Worm (Caenorhabditis elegans) whole organism, mixed stage, embryonic: ENCODE results near the gene srt-5.

Experiments used
- blmp-1 ChIP-seq: fragments of 150-350 bp; optimal IDR thresholded peaks from 2 replicates; lab custom pipeline; 2014; ENCODE audit warnings: missing biosample characterization, missing genetic modification characterization
- drap-1 ChIP-seq: fragments of 200-800 bp; sonication (Bioruptor generic); optimal IDR thresholded peaks from 3 replicates; lab custom pipeline; 2018; ENCODE audit warnings: mild to moderate bottlenecking, missing genetic modification characterization, missing compliant biosample characterization
- elt-1 ChIP-seq: sonication (generic microtip); optimal IDR thresholded peaks from 2 replicates; lab custom pipeline; 2017; ENCODE audit warnings: missing genetic modification characterization, mild to moderate bottlenecking, missing compliant biosample characterization, antibody characterized with exemption, moderate library complexity, borderline replicate concordance; ENCODE audit not compliant: insufficient read depth
- lin-13 ChIP-seq: fragments of 150-350 bp; optimal IDR thresholded peaks from 2 replicates; lab custom pipeline; 2014; ENCODE audit warnings: missing biosample characterization, missing genetic modification characterization
- lsy-2 ChIP-seq: fragments of 150-350 bp; optimal IDR thresholded peaks from 2 replicates; lab custom pipeline; 2014; ENCODE audit warnings: missing biosample characterization, missing genetic modification characterization
- nhr-12 ChIP-seq: fragments of 150-350 bp; optimal IDR thresholded peaks from 2 replicates; lab custom pipeline; 2014; ENCODE audit warnings: missing biosample characterization, missing genetic modification characterization
- nhr-237 ChIP-seq: fragments of 150-350 bp; optimal IDR thresholded peaks from 2 replicates; lab custom pipeline; 2014; ENCODE audit warnings: missing biosample characterization, missing genetic modification characterization
- nhr-76 ChIP-seq: sonication (generic microtip); optimal IDR thresholded peaks from 2 replicates; lab custom pipeline; 2017; ENCODE audit warnings: missing biosample characterization, missing genetic modification characterization
- sptf-1 ChIP-seq: sonication (generic microtip); optimal IDR thresholded peaks from 2 replicates; lab custom pipeline; 2017; ENCODE audit warnings: mild to moderate bottlenecking, missing genetic modification characterization, moderate library complexity, missing compliant biosample characterization
- unc-39 ChIP-seq: fragments of 150-350 bp; optimal IDR thresholded peaks from 2 replicates; lab custom pipeline; 2014; ENCODE audit warnings: missing biosample characterization, missing genetic modification characterization
- unc-62 ChIP-seq: fragments of 150-350 bp; optimal IDR thresholded peaks from 2 replicates; lab custom pipeline; 2014; ENCODE audit warnings: missing biosample characterization, missing genetic modification reagents, missing genetic modification characterization
- ztf-11 ChIP-seq: fragments of 150-350 bp; optimal IDR thresholded peaks from 2 replicates; lab custom pipeline; 2014; ENCODE audit warnings: missing biosample characterization, missing genetic modification characterization

DNA sequence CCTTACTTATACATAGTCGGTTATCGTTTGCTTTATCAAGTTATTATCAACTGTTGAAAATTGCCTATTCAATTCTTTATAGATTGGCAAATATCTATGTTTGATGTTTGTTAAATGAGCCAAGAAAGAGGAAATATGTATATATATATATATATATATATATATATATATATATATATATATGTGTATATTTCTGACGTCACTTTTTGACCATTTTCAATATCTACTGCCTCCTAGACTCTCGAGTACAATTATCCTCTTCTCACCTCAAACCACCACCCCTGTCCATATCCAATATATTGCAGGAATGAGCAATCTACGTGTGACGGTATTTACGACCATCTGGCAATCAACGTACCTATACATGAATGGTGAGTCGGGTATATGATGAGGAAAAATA lies 35.9 kb downstream of the srt-5 start, which contains the start of gene F59D6.1:
- TF ChIP-seq unc-62 (GFP tag; lab: Kevin White, UChicago) (no peak), nhr-237 (tag; lab: Kevin White, UChicago) (no peak), unc-39 (tag; lab: Kevin White, UChicago) (no peak), lsy-2 (tag; lab: Kevin White, UChicago) (no peak), sptf-1 (tag; lab: Kevin White, UChicago) (no peak), nhr-12 (tag; lab: Kevin White, UChicago) (no peak), elt-1 (tag; lab: Kevin White, UChicago) (no peak), ztf-11 (tag; lab: Kevin White, UChicago) (no peak), nhr-76 (tag; lab: Kevin White, UChicago) (no peak), lin-13 (no peak), drap-1 (GFP tag; lab: Kevin White, UChicago) (no peak), blmp-1 (no peak)
